Worm (Caenorhabditis elegans): ENCODE results near the gene fbxb-95.

DNA sequence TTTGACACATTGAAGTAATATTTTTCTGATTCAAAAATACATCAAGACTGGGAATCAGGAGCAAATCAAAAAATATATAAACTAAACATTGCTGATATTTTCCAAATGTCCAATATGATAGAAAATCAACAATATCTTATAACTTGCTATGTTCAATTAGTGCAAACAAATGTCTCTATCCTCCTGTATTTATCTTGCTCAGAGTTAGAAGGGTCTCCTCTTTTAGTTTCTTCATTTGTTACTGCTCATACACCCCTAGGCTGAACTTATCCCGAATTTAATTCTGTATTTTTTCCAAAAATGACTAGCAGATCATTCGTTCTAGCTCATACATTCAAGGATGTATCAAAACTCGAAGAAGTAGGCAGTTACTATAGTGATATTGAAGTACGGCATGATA is 47.8 kb downstream of the fbxb-95 start, which contains the start of gene math-23:
- TF ChIP-seq tra-4 (tag; optimal IDR thresholded peaks at IDR 0.05), result no peak
- no peak for TF ChIP-seq ama-1 (optimal IDR thresholded peaks at IDR 0.05)
- TF ChIP-seq flt-1 (GFP tag; IDR thresholded peaks at IDR 0.05), result no peak
- TF ChIP-seq hmbx-1 (tag; optimal IDR thresholded peaks at IDR 0.05), result no peak
- TF ChIP-seq scrt-1 (GFP tag; IDR thresholded peaks at IDR 0.05), result no peak
- TF ChIP-seq hmg-4 (GFP tag; optimal IDR thresholded peaks at IDR 0.05), result no peak
- no peak for TF ChIP-seq B0310.2 (tag; optimal IDR thresholded peaks at IDR 0.05)
- TF ChIP-seq hnd-1 (tag; optimal IDR thresholded peaks at IDR 0.05), result no peak
- no peak for TF ChIP-seq tbx-37 (GFP tag; conservative IDR thresholded peaks at IDR 0.05)
- no peak for TF ChIP-seq sea-1 (GFP tag; conservative IDR thresholded peaks at IDR 0.05)
- TF ChIP-seq pes-1 (GFP tag; IDR thresholded peaks at IDR 0.05), result no peak
